Worm (Caenorhabditis elegans) whole organism, young adult: Measurements from ENCODE around the gene T21B4.15.

Source experiments
- B0019.2 ChIP-seq: fragments of 200-800 bp; sonication (Bioruptor generic); conservative IDR thresholded peaks from 2 replicates; pipeline ENCODE4 v1.3.6; 2022; ENCODE audit warnings: missing genetic modification reagents, missing genetic modification characterization, missing compliant biosample characterization
- B0035.1 ChIP-seq: sonication (generic microtip); optimal IDR thresholded peaks from 2 replicates; lab custom pipeline; 2016; ENCODE audit warnings: missing genetic modification characterization, mild to moderate bottlenecking, missing compliant biosample characterization, missing genotype, missing genetic modification reagents
- ZK185.1 ChIP-seq: sonication (generic microtip); optimal IDR thresholded peaks from 2 replicates; lab custom pipeline; 2016; ENCODE audit warnings: mild to moderate bottlenecking, missing genetic modification characterization, missing compliant biosample characterization; ENCODE audit not compliant: poor library complexity, severe bottlenecking
- aptf-2 ChIP-seq: fragments of 200-800 bp; sonication (Bioruptor generic); conservative IDR thresholded peaks from 2 replicates; pipeline ENCODE4 v1.3.6; 2022; ENCODE audit warnings: missing genetic modification reagents, missing genetic modification characterization, missing compliant biosample characterization
- ceh-58 ChIP-seq: fragments of 200-800 bp; sonication (Bioruptor generic); IDR thresholded peaks from 2 replicates; pipeline ENCODE4 v1.3.6; 2022; ENCODE audit warnings: missing genetic modification characterization, missing compliant biosample characterization
- pha-4 ChIP-seq: fragments of 150-350 bp; sonication (generic microtip); optimal IDR thresholded peaks from 2 replicates; lab custom pipeline; 2014; ENCODE audit warnings: missing biosample characterization, missing genetic modification reagents, missing genetic modification characterization
- snpc-1.1 ChIP-seq: sonication (generic microtip); optimal IDR thresholded peaks from 2 replicates; lab custom pipeline; 2017; ENCODE audit warnings: missing genetic modification characterization, mild to moderate bottlenecking, missing compliant biosample characterization, antibody characterized with exemption, moderate library complexity, missing genotype, missing genetic modification reagents; ENCODE audit not compliant: insufficient read depth

DNA sequence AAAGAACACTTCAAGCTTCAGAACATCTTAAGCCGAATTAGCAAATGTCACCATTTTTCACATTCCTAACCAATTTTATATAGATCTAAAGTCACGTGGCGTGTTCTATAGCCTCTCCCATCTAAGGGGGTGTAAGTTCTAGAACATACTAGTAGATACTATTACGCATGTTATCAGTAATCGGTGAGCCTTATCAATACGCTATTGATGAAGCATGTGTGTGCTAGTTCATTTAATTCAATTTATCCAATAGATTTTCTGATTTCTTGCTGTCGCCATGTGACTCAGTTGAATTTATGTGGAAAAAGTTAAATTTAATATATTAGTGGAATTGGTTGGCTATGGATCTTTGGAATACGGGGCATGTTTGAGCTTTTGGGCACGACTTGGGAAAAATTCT, 16.5 kb downstream of the T21B4.15 start:
- TF ChIP-seq ZK185.1 (tag; lab: Kevin White, UChicago) (no peak), snpc-1.1 (no peak), pha-4 (no peak), ceh-58 (GFP tag; lab: Robert Waterston, UW) (no peak), aptf-2 (GFP tag; lab: Robert Waterston, UW) (no peak), B0035.1 (tag; lab: Kevin White, UChicago) (no peak), B0019.2 (GFP tag; lab: Robert Waterston, UW) (no peak)
